Worm (Caenorhabditis elegans): Measurements from ENCODE around the gene frpr-1.
A peak's percentile ranks its signal among the peaks of the same experiment; 100 is the strongest.

Gene frpr-1

ce11 chrX:8098813-8099360 is 30.6 kb downstream of the frpr-1 start, which contains the start of gene catp-5:
Gene catp-5, minus strand, starts transcription at chrX:8098863.
- TF ChIP-seq F23B12.7 (tag; optimal IDR thresholded peaks at IDR 0.05; ENCODE audit: insufficient read depth) (no peak), nhr-80 (tag; optimal IDR thresholded peaks at IDR 0.05) (peak; percentile 49)

ce11 chrX:8089916-8090315 is 39.5 kb downstream of the frpr-1 start:
- TF ChIP-seq B0035.1 (tag; optimal IDR thresholded peaks at IDR 0.05) (no peak), F37B4.10 (GFP tag; IDR thresholded peaks at IDR 0.05) (no peak)

ce11 chrX:8089266-8089909 is 40.1 kb downstream of the frpr-1 start:
- TF ChIP-seq B0035.1 (tag; optimal IDR thresholded peaks at IDR 0.05) (no peak), nhr-80 (tag; optimal IDR thresholded peaks at IDR 0.05) (peak; percentile 50), lin-26 (GFP tag; IDR thresholded peaks at IDR 0.05) (peak; percentile 70; the same call in 1 of the 2 replicates), gei-17 (GFP tag; optimal IDR thresholded peaks at IDR 0.05) (peak; percentile 19), ama-1 (optimal IDR thresholded peaks at IDR 0.05) (peak; percentile 3), ama-1 (GFP tag; optimal IDR thresholded peaks at IDR 0.05) (no peak), B0336.3 (GFP tag; IDR thresholded peaks at IDR 0.05) (no peak), cebp-1 (GFP tag; IDR thresholded peaks at IDR 0.05) (no peak), cebp-1 (tag; optimal IDR thresholded peaks at IDR 0.05) (peak; percentile 0), let-607 (tag; optimal IDR thresholded peaks at IDR 0.05) (no peak)

- TF ChIP-seq madf-6 (GFP tag; IDR thresholded peaks at IDR 0.05) (no peak), xnd-1 (tag; optimal IDR thresholded peaks at IDR 0.05) (no peak), lir-1 (GFP tag; conservative IDR thresholded peaks at IDR 0.05) (no peak), attf-6 (GFP tag; IDR thresholded peaks at IDR 0.05) (no peak), sea-2 (GFP tag; IDR thresholded peaks at IDR 0.05) (no peak), fkh-3 (tag; optimal IDR thresholded peaks at IDR 0.05) (no peak), F49E8.2 (tag; optimal IDR thresholded peaks at IDR 0.05; ENCODE audit: insufficient read depth) (no peak), nfyb-1 (GFP tag; IDR thresholded peaks at IDR 0.05) (no peak), Y56A3A.18 (GFP tag; IDR thresholded peaks at IDR 0.05) (no peak), ama-1 (optimal IDR thresholded peaks at IDR 0.05) (no peak), ama-1 (GFP tag; optimal IDR thresholded peaks at IDR 0.05) (no peak), gei-17 (GFP tag; optimal IDR thresholded peaks at IDR 0.05) (no peak), lag-1 (GFP tag; IDR thresholded peaks at IDR 0.05) (no peak)
Observed at ce11 chrX:8088474-8088873, 41.0 kb downstream of the frpr-1 start, which contains the start of gene vem-1. Gene vem-1, minus strand, starts transcription at chrX:8088574.

ce11 chrX:8086725-8087641 is 42.5 kb downstream of the frpr-1 start:
- TF ChIP-seq ama-1 (optimal IDR thresholded peaks at IDR 0.05): no peak
- TF ChIP-seq ama-1 (GFP tag; optimal IDR thresholded peaks at IDR 0.05): no peak
- TF ChIP-seq tlf-1 (GFP tag; optimal IDR thresholded peaks at IDR 0.05): no peak
- TF ChIP-seq hlh-26 (GFP tag; conservative IDR thresholded peaks at IDR 0.05): no peak
- no peak for TF ChIP-seq ztf-28 (GFP tag; IDR thresholded peaks at IDR 0.05)
- TF ChIP-seq unc-62 (GFP tag; optimal IDR thresholded peaks at IDR 0.05): no peak
- no peak for TF ChIP-seq Y95B8A.8 (GFP tag; IDR thresholded peaks at IDR 0.05)
- peak; percentile 66; the same call in 1 of the 2 replicates for TF ChIP-seq Y53G8AR.9 (GFP tag; conservative IDR thresholded peaks at IDR 0.05)
- no peak for TF ChIP-seq gei-17 (GFP tag; optimal IDR thresholded peaks at IDR 0.05)
- no peak for TF ChIP-seq ztf-18 (tag; optimal IDR thresholded peaks at IDR 0.05)
- no peak for TF ChIP-seq snpc-1.1 (tag; optimal IDR thresholded peaks at IDR 0.05; ENCODE audit: insufficient read depth)
- no peak for TF ChIP-seq hrde-1 (tag; optimal IDR thresholded peaks at IDR 0.05; ENCODE audit: borderline replicate concordance)
- TF ChIP-seq ceh-40 (GFP tag; IDR thresholded peaks at IDR 0.05): 0 out of 2 replicates have a peak, but pooled peaks have one; percentile 9
- TF ChIP-seq athp-1 (tag; optimal IDR thresholded peaks at IDR 0.05): no peak
- no peak for TF ChIP-seq ztf-3 (GFP tag; optimal IDR thresholded peaks at IDR 0.05)
- TF ChIP-seq Y79H2A.3 (GFP tag; conservative IDR thresholded peaks at IDR 0.05): no peak
- no peak for TF ChIP-seq nhr-120 (GFP tag; IDR thresholded peaks at IDR 0.05)
- TF ChIP-seq F57C9.4 (tag; optimal IDR thresholded peaks at IDR 0.05): no peak
- no peak for TF ChIP-seq bed-2 (GFP tag; IDR thresholded peaks at IDR 0.05)
